Fruit fly (Drosophila melanogaster) S2 (cell line): ENCODE data around the gene CG13603.

Experiments used
- CG8478 ChIP-seq: fragments of >200 bp; optimal IDR thresholded peaks from 2 replicates; lab custom pipeline; 2018
- CTCF ChIP-seq, 2 experiments: fragments of >200 bp; optimal IDR thresholded peaks; 2 replicates each; lab custom pipeline; 2018

DNA sequence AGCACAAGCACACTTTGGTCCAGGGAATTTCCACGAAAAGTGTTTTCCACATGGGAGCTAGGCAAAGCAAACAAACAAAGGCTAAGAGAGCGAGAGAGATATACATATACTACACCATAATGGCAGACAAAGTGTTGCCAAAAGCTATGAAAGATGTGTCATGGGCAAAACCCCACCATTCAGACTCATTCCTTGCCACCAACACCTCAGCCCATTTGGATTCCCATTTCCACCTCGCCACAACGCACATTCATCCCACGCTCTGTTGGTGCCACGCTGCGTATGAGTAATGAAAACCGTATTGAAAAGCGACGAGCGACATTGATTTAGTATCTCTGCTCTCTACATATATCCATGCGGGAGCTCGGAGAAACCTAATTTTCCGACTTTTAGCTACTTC is 22.5 kb upstream of the CG13603 start:
- TF ChIP-seq CTCF (optimal IDR thresholded peaks at IDR 0.05; lab: Kevin White, UChicago) (no peak), CG8478 (lab: Kevin White, UChicago) (no peak)
